Fruit fly (Drosophila melanogaster) whole organism, prepupa: Measurements from ENCODE around the gene CG44532.
A peak's percentile ranks its signal among the peaks of the same experiment; 100 is the strongest.

Experiments
- Blimp-1 ChIP-seq: fragments of 200-800 bp; sonication (Bioruptor generic); optimal IDR thresholded peaks from 3 replicates; lab custom pipeline; 2017; ENCODE audit warnings: missing biosample characterization, missing genetic modification characterization, mild to moderate bottlenecking, moderate library complexity, missing genetic modification reagents
- CG10631 ChIP-seq: fragments of 200-800 bp; sonication (Bioruptor generic); optimal IDR thresholded peaks from 2 replicates; lab custom pipeline; 2016; ENCODE audit warnings: missing biosample characterization, missing genetic modification characterization
- CG10669 ChIP-seq: fragments of 200-800 bp; sonication (Bioruptor generic); optimal IDR thresholded peaks from 3 replicates; lab custom pipeline; 2018; ENCODE audit warnings: missing biosample characterization, mild to moderate bottlenecking, missing genetic modification characterization, moderate library complexity
- CG11294 ChIP-seq: fragments of 200-800 bp; sonication (Bioruptor generic); IDR thresholded peaks from 2 replicates; pipeline ENCODE4 v1.3.6; 2022; ENCODE audit warnings: missing biosample characterization, missing genetic modification characterization
- CG11902 ChIP-seq: fragments of 200-800 bp; sonication (Bioruptor generic); optimal IDR thresholded peaks from 3 replicates; lab custom pipeline; 2016; ENCODE audit warnings: missing biosample characterization, missing genetic modification characterization
- CG1621 ChIP-seq: fragments of 200-800 bp; sonication (Bioruptor generic); optimal IDR thresholded peaks from 3 replicates; lab custom pipeline; 2018; ENCODE audit warnings: missing biosample characterization, mild to moderate bottlenecking, missing genetic modification characterization
- CG16779 ChIP-seq: fragments of 200-800 bp; sonication (Bioruptor generic); optimal IDR thresholded peaks from 3 replicates; lab custom pipeline; 2017; ENCODE audit warnings: missing biosample characterization, mild to moderate bottlenecking, missing genetic modification characterization
- CG3032 ChIP-seq: fragments of 200-800 bp; optimal IDR thresholded peaks from 2 replicates; lab custom pipeline; 2019; ENCODE audit warnings: missing biosample characterization, mild to moderate bottlenecking, missing genetic modification characterization, moderate library complexity
- CG31627 ChIP-seq: fragments of 200-800 bp; sonication (Bioruptor generic); optimal IDR thresholded peaks from 3 replicates; lab custom pipeline; 2016; ENCODE audit warnings: missing biosample characterization, missing genetic modification characterization
- CG32006 ChIP-seq: fragments of 200-800 bp; sonication (Bioruptor generic); optimal IDR thresholded peaks from 3 replicates; lab custom pipeline; 2017; ENCODE audit warnings: missing biosample characterization, mild to moderate bottlenecking, missing genetic modification characterization
- CG34406 ChIP-seq: fragments of 200-800 bp; sonication (Bioruptor generic); optimal IDR thresholded peaks from 3 replicates; lab custom pipeline; 2016; ENCODE audit warnings: missing biosample characterization, missing genetic modification characterization
- CG3919 ChIP-seq: fragments of 200-800 bp; sonication (Bioruptor generic); optimal IDR thresholded peaks from 3 replicates; lab custom pipeline; 2016; ENCODE audit warnings: missing biosample characterization, missing genetic modification characterization
- CG4318 ChIP-seq: fragments of 200-800 bp; sonication (Bioruptor generic); optimal IDR thresholded peaks from 3 replicates; lab custom pipeline; 2017; ENCODE audit warnings: missing biosample characterization, mild to moderate bottlenecking, missing genetic modification characterization
- CG6163 ChIP-seq: fragments of 200-800 bp; sonication (Bioruptor generic); IDR thresholded peaks from 3 replicates; pipeline ENCODE4 v1.3.6; 2022; ENCODE audit warnings: missing biosample characterization, missing genetic modification characterization
- CG6276 ChIP-seq: fragments of 200-800 bp; sonication (Bioruptor generic); optimal IDR thresholded peaks from 2 replicates; lab custom pipeline; 2017; ENCODE audit warnings: missing biosample characterization, mild to moderate bottlenecking, missing genetic modification characterization
- CG6792 ChIP-seq: fragments of 200-800 bp; sonication (Bioruptor generic); optimal IDR thresholded peaks from 3 replicates; lab custom pipeline; 2016; ENCODE audit warnings: missing biosample characterization, missing genetic modification characterization
- CG6854 ChIP-seq: fragments of 200-800 bp; sonication (Bioruptor generic); optimal IDR thresholded peaks from 2 replicates; lab custom pipeline; 2017; ENCODE audit warnings: missing biosample characterization, mild to moderate bottlenecking, missing genetic modification characterization
- CG7368 ChIP-seq: fragments of 200-800 bp; sonication (Bioruptor generic); optimal IDR thresholded peaks from 3 replicates; lab custom pipeline; 2016; ENCODE audit warnings: missing biosample characterization, missing genetic modification characterization
- CG8119 ChIP-seq: fragments of 200-800 bp; sonication (Bioruptor generic); IDR thresholded peaks from 3 replicates; pipeline ENCODE4 v1.3.6; 2022; ENCODE audit warnings: missing biosample characterization, missing genetic modification characterization
- CG9139 ChIP-seq: fragments of 200-800 bp; sonication (Bioruptor generic); optimal IDR thresholded peaks from 3 replicates; lab custom pipeline; 2017; ENCODE audit warnings: missing biosample characterization, mild to moderate bottlenecking, missing genetic modification characterization
- Eip78C ChIP-seq: fragments of 200-800 bp; sonication (Bioruptor generic); peaks from one replicate; lab custom pipeline; 2016; ENCODE audit warnings: missing biosample characterization, missing genetic modification characterization
- Ets21C ChIP-seq: fragments of 200-800 bp; sonication (Bioruptor generic); optimal IDR thresholded peaks from 3 replicates; lab custom pipeline; 2016; ENCODE audit warnings: missing biosample characterization, missing genetic modification characterization
- Ets96B ChIP-seq: fragments of 200-800 bp; optimal IDR thresholded peaks from 2 replicates; lab custom pipeline; 2019; ENCODE audit warnings: missing biosample characterization, mild to moderate bottlenecking, missing genetic modification characterization, moderate library complexity
- Gug ChIP-seq: fragments of 200-800 bp; sonication (Bioruptor generic); IDR thresholded peaks from 2 replicates; pipeline ENCODE4 v1.3.6; 2022; ENCODE audit warnings: missing biosample characterization, missing genetic modification characterization
- Hr39 ChIP-seq: fragments of 200-800 bp; sonication (Bioruptor generic); optimal IDR thresholded peaks from 2 replicates; lab custom pipeline; 2016; ENCODE audit warnings: missing biosample characterization, missing genetic modification characterization
- Hr4 ChIP-seq: fragments of 200-800 bp; sonication (Bioruptor generic); optimal IDR thresholded peaks from 3 replicates; lab custom pipeline; 2016; ENCODE audit warnings: missing biosample characterization, missing genetic modification characterization
- Lpt ChIP-seq: fragments of 200-800 bp; sonication (Bioruptor generic); optimal IDR thresholded peaks from 3 replicates; lab custom pipeline; 2016; ENCODE audit warnings: missing biosample characterization, missing genetic modification characterization
- OdsH ChIP-seq: fragments of 200-800 bp; sonication (Bioruptor generic); optimal IDR thresholded peaks from 3 replicates; lab custom pipeline; 2016; ENCODE audit warnings: missing biosample characterization, missing genetic modification characterization
- Smox ChIP-seq: fragments of 200-800 bp; sonication (Bioruptor generic); optimal IDR thresholded peaks from 3 replicates; lab custom pipeline; 2016; ENCODE audit warnings: missing biosample characterization, missing genetic modification characterization
- Sox102F ChIP-seq: fragments of 200-800 bp; sonication (Bioruptor generic); optimal IDR thresholded peaks from 2 replicates; lab custom pipeline; 2016; ENCODE audit warnings: missing biosample characterization, mild to moderate bottlenecking, missing genetic modification characterization
- Sox14 ChIP-seq: fragments of 200-800 bp; sonication (Bioruptor generic); optimal IDR thresholded peaks from 3 replicates; lab custom pipeline; 2016; ENCODE audit warnings: missing biosample characterization, missing genetic modification characterization
- achi ChIP-seq: fragments of 200-800 bp; sonication (Bioruptor generic); optimal IDR thresholded peaks from 3 replicates; lab custom pipeline; 2016; ENCODE audit warnings: missing biosample characterization, missing genetic modification characterization
- acj6 ChIP-seq: fragments of 200-800 bp; sonication (Bioruptor generic); optimal IDR thresholded peaks from 3 replicates; lab custom pipeline; 2016; ENCODE audit warnings: missing biosample characterization, missing genetic modification characterization
- cyc ChIP-seq: fragments of 200-800 bp; sonication (Bioruptor generic); optimal IDR thresholded peaks from 3 replicates; lab custom pipeline; 2016; ENCODE audit warnings: missing biosample characterization, missing genetic modification characterization
- eg ChIP-seq: fragments of 200-800 bp; sonication (Bioruptor generic); IDR thresholded peaks from 3 replicates; pipeline ENCODE4 v1.3.6; 2022; ENCODE audit warnings: missing biosample characterization, missing genetic modification characterization
- esn ChIP-seq: fragments of 200-800 bp; sonication (Bioruptor generic); optimal IDR thresholded peaks from 2 replicates; lab custom pipeline; 2016; ENCODE audit warnings: missing biosample characterization, mild to moderate bottlenecking, missing genetic modification characterization, moderate library complexity
- fd59A ChIP-seq: fragments of 200-800 bp; sonication (Bioruptor generic); optimal IDR thresholded peaks from 2 replicates; lab custom pipeline; 2017; ENCODE audit warnings: missing biosample characterization, mild to moderate bottlenecking, missing genetic modification characterization, missing genetic modification reagents
- fd85E ChIP-seq: fragments of 200-800 bp; sonication (Bioruptor generic); optimal IDR thresholded peaks from 3 replicates; lab custom pipeline; 2016; ENCODE audit warnings: missing biosample characterization, missing genetic modification characterization
- fkh ChIP-seq: fragments of 200-800 bp; sonication (Bioruptor generic); optimal IDR thresholded peaks from 3 replicates; lab custom pipeline; 2017; ENCODE audit warnings: missing biosample characterization, mild to moderate bottlenecking, missing genetic modification characterization, moderate library complexity
- lz ChIP-seq: fragments of 200-800 bp; sonication (Bioruptor generic); optimal IDR thresholded peaks from 3 replicates; lab custom pipeline; 2016; ENCODE audit warnings: missing biosample characterization, missing genetic modification characterization
- net ChIP-seq: fragments of 200-800 bp; sonication (Bioruptor generic); optimal IDR thresholded peaks from 3 replicates; lab custom pipeline; 2016; ENCODE audit warnings: missing biosample characterization, missing genetic modification characterization
- pdm3 ChIP-seq: fragments of 200-800 bp; sonication (Bioruptor generic); optimal IDR thresholded peaks from 3 replicates; lab custom pipeline; 2016; ENCODE audit warnings: missing biosample characterization, missing genetic modification characterization
- spab ChIP-seq: fragments of 200-800 bp; sonication (Bioruptor generic); optimal IDR thresholded peaks from 2 replicates; lab custom pipeline; 2017; ENCODE audit warnings: missing biosample characterization, mild to moderate bottlenecking, missing genetic modification characterization, missing genetic modification reagents
- svp ChIP-seq: fragments of 200-800 bp; sonication (Bioruptor generic); peaks from one replicate; lab custom pipeline; 2016; ENCODE audit warnings: missing biosample characterization, missing genetic modification characterization
- topi ChIP-seq: fragments of 200-800 bp; sonication (Bioruptor generic); optimal IDR thresholded peaks from 3 replicates; lab custom pipeline; 2016; ENCODE audit warnings: missing biosample characterization, missing genetic modification characterization

CG44532 gene

DNA sequence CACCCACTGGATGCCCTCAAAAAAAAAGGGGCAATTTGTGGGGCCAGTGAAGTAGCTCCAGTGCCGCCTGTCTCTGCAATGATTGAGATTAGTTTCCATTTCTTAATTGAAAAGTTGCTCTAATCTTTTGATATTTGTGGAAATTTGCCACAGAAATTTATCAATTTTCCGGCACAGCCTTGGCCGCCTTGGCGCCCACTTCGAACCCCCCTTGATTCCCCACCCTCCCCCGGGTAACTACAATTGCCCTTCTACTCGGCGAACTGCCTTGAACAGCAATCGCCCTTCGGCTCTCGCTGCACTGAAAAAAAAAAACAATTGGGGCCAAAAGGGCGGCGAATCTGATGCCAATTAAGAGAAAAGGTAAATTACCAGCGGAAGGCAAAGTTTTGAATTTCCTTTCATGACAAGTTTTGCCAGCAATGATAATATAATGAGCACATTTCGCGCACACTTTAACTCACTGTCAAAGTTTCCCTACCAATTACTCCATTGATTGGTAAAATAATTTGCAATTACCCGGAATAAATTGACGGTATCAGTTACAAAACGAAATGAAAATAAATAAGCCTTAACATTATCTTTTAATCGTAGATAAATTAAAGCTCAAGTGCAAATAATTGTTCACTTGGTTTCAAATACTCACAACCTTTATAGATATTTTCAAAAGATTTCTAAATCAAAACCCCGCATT lies 42.1 kb upstream of the CG44532 start:
- TF ChIP-seq CG6276 (GFP tag; lab: Kevin White, UChicago) (no peak), CG9139 (GFP tag; lab: Kevin White, UChicago) (no peak), CG7368 (GFP tag; lab: Kevin White, UChicago) (no peak), CG3919 (GFP tag; lab: Kevin White, UChicago) (peak; percentile 2), CG32006 (GFP tag; lab: Kevin White, UChicago) (peak; percentile 32), svp (GFP tag; lab: Kevin White, UChicago) (peak; percentile 53), CG10669 (GFP tag; lab: Kevin White, UChicago) (no peak), CG6163 (GFP tag; lab: Robert Waterston, UW) (0 out of 3 replicates have a peak, but pooled peaks have one; percentile 25), Eip78C (GFP tag; lab: Kevin White, UChicago) (peak; percentile 49)

DNA sequence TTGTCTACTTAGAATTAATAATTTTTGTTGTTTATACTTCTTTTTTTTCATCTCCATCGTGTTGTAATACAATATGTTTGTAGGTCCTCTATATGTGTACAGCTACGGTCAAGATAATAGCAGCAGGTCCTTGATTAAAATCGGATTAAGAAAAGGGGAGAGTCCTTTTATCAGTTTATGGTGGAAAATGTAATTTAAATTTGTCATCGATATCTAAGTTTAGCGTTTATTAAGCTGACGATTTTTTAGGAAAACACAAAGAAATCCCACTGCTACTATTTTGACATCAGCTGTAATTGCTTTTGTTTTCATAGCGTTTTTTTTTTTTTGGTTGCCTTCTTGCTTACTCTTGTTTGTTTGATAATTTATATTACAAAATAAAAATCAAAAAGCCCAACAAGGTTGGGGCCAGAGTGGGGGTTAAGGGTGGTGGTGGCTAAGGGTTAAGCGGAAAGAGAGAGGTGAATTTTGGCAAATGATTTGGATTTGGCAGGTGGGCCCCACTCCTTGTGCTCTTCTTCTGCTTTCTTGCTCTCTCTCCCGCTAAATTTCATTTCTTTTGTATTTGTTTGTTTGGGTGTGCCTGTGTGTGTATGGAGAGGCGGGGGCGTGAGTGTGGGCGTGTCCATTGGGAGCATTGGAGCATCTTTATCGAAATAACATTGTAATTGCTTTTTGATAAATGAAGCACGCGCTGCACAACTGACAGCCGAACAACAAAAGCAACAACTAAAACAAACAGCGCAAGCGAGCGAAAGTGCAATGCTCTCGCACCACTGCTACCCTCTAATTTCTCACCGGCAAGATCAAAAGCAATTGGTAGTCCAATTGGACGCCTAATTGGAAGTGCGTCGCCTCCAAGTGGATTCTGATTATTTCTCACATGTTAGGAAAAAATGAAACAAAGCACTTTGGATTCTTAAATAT lies 40.8 kb upstream of the CG44532 start:
- peak; percentile 56 for TF ChIP-seq topi (GFP tag; lab: Kevin White, UChicago)
- peak; percentile 18 for TF ChIP-seq spab (GFP tag; lab: Kevin White, UChicago)
- TF ChIP-seq lz (GFP tag; lab: Kevin White, UChicago) = peak; percentile 35
- peak; percentile 26 for TF ChIP-seq Ets21C
- TF ChIP-seq CG4318 (GFP tag; lab: Kevin White, UChicago) = no peak
- peak; percentile 38 for TF ChIP-seq Smox
- peak; percentile 35 for TF ChIP-seq OdsH (GFP tag; lab: Kevin White, UChicago)
- TF ChIP-seq Hr4 = peak; percentile 46
- peak; percentile 27 for TF ChIP-seq CG32006 (GFP tag; lab: Kevin White, UChicago)
- TF ChIP-seq CG6854 = no peak
- TF ChIP-seq net (GFP tag; lab: Kevin White, UChicago) = no peak
- TF ChIP-seq eg = peak; percentile 50; the same call in 1 of the 3 replicates
- TF ChIP-seq Eip78C (GFP tag; lab: Kevin White, UChicago) = peak; percentile 83
- TF ChIP-seq CG16779 (tag; lab: Kevin White, UChicago) = no peak
- TF ChIP-seq CG31627 (GFP tag; lab: Kevin White, UChicago) = peak; percentile 25
- peak; percentile 44 for TF ChIP-seq esn (GFP tag; lab: Kevin White, UChicago)
- no peak for TF ChIP-seq Lpt
- TF ChIP-seq fd85E (GFP tag; lab: Kevin White, UChicago) = no peak
- peak; percentile 28 for TF ChIP-seq CG3919 (GFP tag; lab: Kevin White, UChicago)
- peak; percentile 55 for TF ChIP-seq Sox102F (GFP tag; lab: Kevin White, UChicago)
- no peak for TF ChIP-seq CG3032 (tag; lab: Kevin White, UChicago)
- no peak for TF ChIP-seq fd59A
- no peak for TF ChIP-seq CG1621
- no peak for TF ChIP-seq CG11294 (GFP tag; lab: Robert Waterston, UW)
- TF ChIP-seq CG11902 (GFP tag; lab: Kevin White, UChicago) = no peak
- no peak for TF ChIP-seq CG9139 (GFP tag; lab: Kevin White, UChicago)
- TF ChIP-seq CG34406 (GFP tag; lab: Kevin White, UChicago) = peak; percentile 8
- peak; percentile 26 for TF ChIP-seq fkh
- peak; percentile 28; the same call in 1 of the 3 replicates for TF ChIP-seq CG6163 (GFP tag; lab: Robert Waterston, UW)
- TF ChIP-seq pdm3 (GFP tag; lab: Kevin White, UChicago) = peak; percentile 34
- TF ChIP-seq Ets96B (tag; lab: Kevin White, UChicago) = peak; percentile 42
- TF ChIP-seq CG10669 (GFP tag; lab: Kevin White, UChicago) = peak; percentile 30
- TF ChIP-seq CG6276 (GFP tag; lab: Kevin White, UChicago) = peak; percentile 23
- TF ChIP-seq cyc = peak; percentile 44
- TF ChIP-seq CG7368 (GFP tag; lab: Kevin White, UChicago) = no peak
- peak; percentile 18 for TF ChIP-seq acj6 (GFP tag; lab: Kevin White, UChicago)
- peak; percentile 80 for TF ChIP-seq svp (GFP tag; lab: Kevin White, UChicago)
- peak; percentile 30; the same call in 1 of the 3 replicates for TF ChIP-seq CG8119
- peak; percentile 1 for TF ChIP-seq achi (GFP tag; lab: Kevin White, UChicago)
- no peak for TF ChIP-seq Blimp-1 (GFP tag; lab: Kevin White, UChicago)
- peak; percentile 31 for TF ChIP-seq CG10631 (GFP tag; lab: Kevin White, UChicago)
- peak; percentile 45 for TF ChIP-seq Hr39
- peak; percentile 4 for TF ChIP-seq CG6792
- peak; percentile 40 for TF ChIP-seq Sox14
- TF ChIP-seq Gug (GFP tag; lab: Robert Waterston, UW) = no peak
